Fruit fly (Drosophila melanogaster): ENCODE data around the gene Nna1.

Nna1 gene

dm6 chrX:13752543-13753046 is 60.5 kb downstream of the Nna1 start:
- no peak for TF ChIP-seq Dfd (GFP tag; optimal IDR thresholded peaks at IDR 0.05)
- TF ChIP-seq CG32264 (GFP tag; optimal IDR thresholded peaks at IDR 0.05): no peak
- TF ChIP-seq usp (GFP tag; optimal IDR thresholded peaks at IDR 0.05): no peak
- no peak for TF ChIP-seq Vsx2 (GFP tag; optimal IDR thresholded peaks at IDR 0.05; ENCODE audit: partially characterized antibody)
- TF ChIP-seq pan (optimal IDR thresholded peaks at IDR 0.05): no peak
- no peak for TF ChIP-seq brk (GFP tag; optimal IDR thresholded peaks at IDR 0.05)
- TF ChIP-seq Hr83 (GFP tag; optimal IDR thresholded peaks at IDR 0.05; ENCODE audit: poor library complexity, severe bottlenecking): no peak
- TF ChIP-seq ey (GFP tag; optimal IDR thresholded peaks at IDR 0.05): no peak
- no peak for TF ChIP-seq jim (GFP tag; optimal IDR thresholded peaks at IDR 0.05)
- TF ChIP-seq HLH106 (tag; optimal IDR thresholded peaks at IDR 0.05): no peak
- no peak for TF ChIP-seq N (GFP tag; optimal IDR thresholded peaks at IDR 0.05)

- TF ChIP-seq CrebA (GFP tag; optimal IDR thresholded peaks at IDR 0.05; ENCODE audit: borderline replicate concordance): peak; percentile 29
- TF ChIP-seq psq (GFP tag; optimal IDR thresholded peaks at IDR 0.05): peak; percentile 94
- no peak for TF ChIP-seq pan (optimal IDR thresholded peaks at IDR 0.05)
- no peak for TF ChIP-seq Rel (GFP tag; optimal IDR thresholded peaks at IDR 0.05)
- peak; percentile 78 for TF ChIP-seq Rel (tag; optimal IDR thresholded peaks at IDR 0.05)
Observed at dm6 chrX:13753101-13753758, 61.1 kb downstream of the Nna1 start.

- TF ChIP-seq Hnf4 (GFP tag; optimal IDR thresholded peaks at IDR 0.05) (no peak), N (GFP tag; optimal IDR thresholded peaks at IDR 0.05) (no peak), ey (GFP tag; optimal IDR thresholded peaks at IDR 0.05) (no peak), lola (GFP tag; optimal IDR thresholded peaks at IDR 0.05) (no peak)
Observed at dm6 chrX:13753775-13754174, 61.7 kb downstream of the Nna1 start.

dm6 chrX:13754476-13754875 is 62.4 kb downstream of the Nna1 start:
- TF ChIP-seq Hr78 (GFP tag; optimal IDR thresholded peaks at IDR 0.05) (no peak), CG9705 (GFP tag; optimal IDR thresholded peaks at IDR 0.05) (no peak), CrebA (GFP tag; optimal IDR thresholded peaks at IDR 0.05; ENCODE audit: borderline replicate concordance) (no peak), brk (GFP tag; optimal IDR thresholded peaks at IDR 0.05) (no peak), Hnf4 (GFP tag; optimal IDR thresholded peaks at IDR 0.05) (peak; percentile 34), tai (GFP tag; optimal IDR thresholded peaks at IDR 0.05) (no peak), CG32264 (GFP tag; optimal IDR thresholded peaks at IDR 0.05) (peak; percentile 3), Mio (GFP tag; optimal IDR thresholded peaks at IDR 0.05) (no peak), foxo (GFP tag; optimal IDR thresholded peaks at IDR 0.05) (peak in 1 of 2 experiments; percentile 64), h (GFP tag; optimal IDR thresholded peaks at IDR 0.05) (peak; percentile 66), dmrt93B (GFP tag; optimal IDR thresholded peaks at IDR 0.05) (no peak), OdsH (GFP tag; optimal IDR thresholded peaks at IDR 0.05) (peak; percentile 46), ey (GFP tag; optimal IDR thresholded peaks at IDR 0.05) (peak; percentile 46), Dfd (GFP tag; optimal IDR thresholded peaks at IDR 0.05) (no peak), Sp1 (GFP tag; optimal IDR thresholded peaks at IDR 0.05) (peak; percentile 49), Rel (GFP tag; optimal IDR thresholded peaks at IDR 0.05) (peak; percentile 25), Rel (tag; optimal IDR thresholded peaks at IDR 0.05) (no peak), br (GFP tag; optimal IDR thresholded peaks at IDR 0.05) (peak; percentile 38), sage (GFP tag; optimal IDR thresholded peaks at IDR 0.05) (peak; percentile 46), Myc (optimal IDR thresholded peaks at IDR 0.05) (no peak), sv (GFP tag; optimal IDR thresholded peaks at IDR 0.05) (no peak), Hr83 (GFP tag; optimal IDR thresholded peaks at IDR 0.05; ENCODE audit: poor library complexity, severe bottlenecking) (no peak), lola (GFP tag; optimal IDR thresholded peaks at IDR 0.05) (no peak), woc (GFP tag; optimal IDR thresholded peaks at IDR 0.05) (peak; percentile 50), rgr (GFP tag; optimal IDR thresholded peaks at IDR 0.05) (peak; percentile 55), fru (GFP tag; optimal IDR thresholded peaks at IDR 0.05) (peak; percentile 38), psq (GFP tag; optimal IDR thresholded peaks at IDR 0.05) (peak; percentile 95), dl (GFP tag; optimal IDR thresholded peaks at IDR 0.05; ENCODE audit: insufficient read depth in 1 of 2, partially characterized antibody in 2 of 2) (no peak)
